Worm (Caenorhabditis elegans) whole organism, L1 larva: ENCODE data around the gene pept-2.

Source experiments
- C16A3.4 ChIP-seq: fragments of 150-350 bp; optimal IDR thresholded peaks from 2 replicates; lab custom pipeline; 2014; ENCODE audit warnings: missing biosample characterization, missing genetic modification characterization
- F16B12.6 ChIP-seq: fragments of 150-350 bp; optimal IDR thresholded peaks from 2 replicates; lab custom pipeline; 2014; ENCODE audit warnings: missing biosample characterization, missing genetic modification characterization
- Y116A8C.19 ChIP-seq: sonication (generic microtip); optimal IDR thresholded peaks from 2 replicates; lab custom pipeline; 2016; ENCODE audit warnings: missing compliant biosample characterization, missing genetic modification characterization, borderline replicate concordance
- alr-1 ChIP-seq: fragments of 200-800 bp; sonication (Bioruptor generic); optimal IDR thresholded peaks from 2 replicates; lab custom pipeline; 2018; ENCODE audit warnings: borderline replicate concordance, mild to moderate bottlenecking, missing genetic modification characterization, missing compliant biosample characterization
- blmp-1 ChIP-seq: fragments of 150-350 bp; optimal IDR thresholded peaks from 2 replicates; lab custom pipeline; 2014; ENCODE audit warnings: missing biosample characterization, missing genetic modification characterization
- ceh-63 ChIP-seq: fragments of 200-800 bp; sonication (Bioruptor generic); optimal IDR thresholded peaks from 2 replicates; lab custom pipeline; 2018; ENCODE audit warnings: mild to moderate bottlenecking, missing genetic modification characterization, missing compliant biosample characterization
- ceh-8 ChIP-seq: fragments of 200-800 bp; sonication (Bioruptor generic); optimal IDR thresholded peaks from 2 replicates; lab custom pipeline; 2018; ENCODE audit warnings: mild to moderate bottlenecking, missing genetic modification characterization, moderate library complexity, missing compliant biosample characterization
- efl-3 ChIP-seq: fragments of 200-800 bp; sonication (Bioruptor generic); optimal IDR thresholded peaks from 2 replicates; lab custom pipeline; 2018; ENCODE audit warnings: mild to moderate bottlenecking, missing genetic modification characterization, missing compliant biosample characterization
- egl-13 ChIP-seq: sonication (generic microtip); optimal IDR thresholded peaks from 2 replicates; lab custom pipeline; 2016; ENCODE audit warnings: missing genotype, missing genetic modification reagents, missing genetic modification characterization, missing compliant biosample characterization
- elt-2 ChIP-seq: sonication (generic microtip); optimal IDR thresholded peaks from 2 replicates; lab custom pipeline; 2016; ENCODE audit warnings: missing genetic modification characterization, mild to moderate bottlenecking, inconsistent platforms, missing compliant biosample characterization, missing genetic modification reagents
- elt-3 ChIP-seq, 6 experiments: fragments of 150-350 bp in 1 of 6; sonication (generic microtip); optimal IDR thresholded peaks; 2 replicates each; lab custom pipeline; 2017 to 2018; ENCODE audit warnings: missing biosample characterization in 6 of 6, missing genetic modification characterization in 6 of 6, inconsistent platforms in 1 of 6
- ets-5 ChIP-seq: fragments of 200-800 bp; sonication (Bioruptor generic); IDR thresholded peaks from 2 replicates; pipeline ENCODE4 v1.3.6; 2022; ENCODE audit warnings: missing genetic modification characterization, missing compliant biosample characterization
- hlh-17 ChIP-seq: fragments of 200-800 bp; sonication (Bioruptor generic); optimal IDR thresholded peaks from 2 replicates; lab custom pipeline; 2018; ENCODE audit warnings: missing genetic modification characterization, mild to moderate bottlenecking, missing compliant biosample characterization, moderate library complexity, borderline replicate concordance
- hlh-4 ChIP-seq: sonication (generic microtip); optimal IDR thresholded peaks from 2 replicates; lab custom pipeline; 2016; ENCODE audit warnings: mild to moderate bottlenecking, missing genetic modification characterization, missing compliant biosample characterization
- irx-1 ChIP-seq: sonication (generic microtip); optimal IDR thresholded peaks from 2 replicates; lab custom pipeline; 2016; ENCODE audit warnings: missing genetic modification characterization, missing compliant biosample characterization
- isw-1 ChIP-seq: fragments of 200-800 bp; sonication (Bioruptor generic); IDR thresholded peaks from 2 replicates; pipeline ENCODE4 v1.3.6; 2022; ENCODE audit warnings: missing genetic modification characterization, missing compliant biosample characterization
- jun-1 ChIP-seq: fragments of 150-350 bp; optimal IDR thresholded peaks from 2 replicates; lab custom pipeline; 2014; ENCODE audit warnings: missing biosample characterization, missing genetic modification reagents, missing genetic modification characterization
- lin-14 ChIP-seq: fragments of 200-800 bp; sonication (Bioruptor generic); optimal IDR thresholded peaks from 2 replicates; lab custom pipeline; 2018; ENCODE audit warnings: mild to moderate bottlenecking, missing genetic modification characterization, moderate library complexity, missing compliant biosample characterization
- lin-15B ChIP-seq: fragments of 150-350 bp; sonication (generic microtip); optimal IDR thresholded peaks from 3 replicates; lab custom pipeline; 2014; ENCODE audit warnings: missing biosample characterization, missing genetic modification characterization
- lin-35 ChIP-seq, 2 experiments: fragments of 150-350 bp; optimal IDR thresholded peaks; 2 replicates each; lab custom pipeline; 2014; ENCODE audit warnings: missing biosample characterization in 2 of 2, missing genetic modification characterization in 2 of 2, missing genetic modification reagents in 2 of 2
- mdl-1 ChIP-seq, 2 experiments: fragments of 150-350 bp; optimal IDR thresholded peaks; 2 replicates each; lab custom pipeline; 2014 to 2017; ENCODE audit warnings: missing biosample characterization in 2 of 2, missing genetic modification characterization in 2 of 2, inconsistent platforms in 1 of 2
- mep-1 ChIP-seq: fragments of 150-350 bp; optimal IDR thresholded peaks from 2 replicates; lab custom pipeline; 2014; ENCODE audit warnings: missing biosample characterization, missing genetic modification characterization
- nhr-11 ChIP-seq: fragments of 150-350 bp; optimal IDR thresholded peaks from 2 replicates; lab custom pipeline; 2014; ENCODE audit warnings: missing biosample characterization, missing genetic modification characterization
- nhr-20 ChIP-seq: sonication (generic microtip); optimal IDR thresholded peaks from 2 replicates; lab custom pipeline; 2016; ENCODE audit warnings: mild to moderate bottlenecking, missing genetic modification characterization, missing compliant biosample characterization
- nhr-237 ChIP-seq: fragments of 150-350 bp; optimal IDR thresholded peaks from 2 replicates; lab custom pipeline; 2014; ENCODE audit warnings: missing biosample characterization, missing genetic modification characterization
- nhr-47 ChIP-seq: sonication (generic microtip); optimal IDR thresholded peaks from 2 replicates; lab custom pipeline; 2016; ENCODE audit warnings: mild to moderate bottlenecking, missing genetic modification characterization, moderate library complexity, missing compliant biosample characterization
- nhr-76 ChIP-seq: sonication (generic microtip); optimal IDR thresholded peaks from 2 replicates; lab custom pipeline; 2017; ENCODE audit warnings: missing biosample characterization, missing genetic modification characterization
- nhr-85 ChIP-seq: sonication (generic microtip); peaks from one replicate; lab custom pipeline; 2016; ENCODE audit warnings: missing genetic modification characterization, inconsistent platforms, missing compliant biosample characterization
- nhr-90 ChIP-seq: sonication (generic microtip); optimal IDR thresholded peaks from 2 replicates; lab custom pipeline; 2016; ENCODE audit warnings: mild to moderate bottlenecking, missing genetic modification characterization, missing compliant biosample characterization; ENCODE audit not compliant: poor library complexity
- pag-3 ChIP-seq: sonication (generic microtip); optimal IDR thresholded peaks from 2 replicates; lab custom pipeline; 2017; ENCODE audit warnings: missing genetic modification characterization, mild to moderate bottlenecking, missing compliant biosample characterization, antibody characterized with exemption, borderline replicate concordance; ENCODE audit not compliant: insufficient read depth
- skn-1 ChIP-seq: fragments of 150-350 bp; optimal IDR thresholded peaks from 2 replicates; lab custom pipeline; 2014; ENCODE audit warnings: missing biosample characterization, missing genetic modification characterization
- sptf-1 ChIP-seq: fragments of 150-350 bp; optimal IDR thresholded peaks from 2 replicates; lab custom pipeline; 2014; ENCODE audit warnings: missing biosample characterization, missing genetic modification characterization
- swsn-7 ChIP-seq: sonication (generic microtip); optimal IDR thresholded peaks from 2 replicates; lab custom pipeline; 2016; ENCODE audit warnings: missing genetic modification characterization, missing compliant biosample characterization
- tbx-2 ChIP-seq: sonication (generic microtip); optimal IDR thresholded peaks from 2 replicates; lab custom pipeline; 2016; ENCODE audit warnings: missing genetic modification characterization, missing compliant biosample characterization
- unc-130 ChIP-seq: fragments of 150-350 bp; optimal IDR thresholded peaks from 2 replicates; lab custom pipeline; 2017; ENCODE audit warnings: missing biosample characterization, missing genetic modification characterization, inconsistent platforms
- vab-15 ChIP-seq: sonication (generic microtip); optimal IDR thresholded peaks from 2 replicates; lab custom pipeline; 2017; ENCODE audit warnings: missing genotype, mild to moderate bottlenecking, missing genetic modification characterization, missing compliant biosample characterization

pept-2 gene

DNA sequence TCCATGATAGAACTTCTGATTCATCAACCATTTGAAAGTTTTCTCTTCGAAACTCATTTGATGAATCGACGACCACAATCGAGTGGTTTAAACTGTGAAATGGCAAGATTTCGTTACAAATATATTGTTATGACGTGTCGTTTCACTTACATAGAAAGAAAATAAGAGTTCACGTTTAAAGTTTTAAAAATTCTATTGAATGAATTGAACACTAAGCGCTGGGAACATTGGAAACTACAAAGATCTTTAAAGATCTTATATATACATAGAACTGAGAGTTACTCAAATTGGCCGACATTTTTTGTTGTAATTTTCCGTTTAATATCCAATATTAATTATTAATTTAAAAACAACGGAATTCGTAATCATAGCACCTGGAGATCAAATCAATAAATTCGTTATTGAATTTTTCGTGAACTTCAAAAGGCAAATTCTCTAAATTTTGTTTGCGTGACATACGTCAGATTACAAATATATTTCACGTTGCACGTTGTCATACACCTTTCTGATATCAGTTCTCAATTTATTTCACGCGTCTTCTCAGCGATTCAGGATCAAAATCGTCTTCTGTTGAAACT lies 32.7 kb upstream of the pept-2 start, which contains the start of the genes T25B9.4 and T25B9.6:
TSS of gene T25B9.4 (minus strand) at position 101 of the 578 bp plus-strand sequence.
TSS of gene T25B9.6 (plus strand) at position 528 of the 578 bp plus-strand sequence.
- no peak for TF ChIP-seq skn-1 (tag; lab: Kevin White, UChicago)
- TF ChIP-seq unc-130 (tag; lab: Kevin White, UChicago): no peak
- no peak for TF ChIP-seq egl-13

- TF ChIP-seq jun-1 (tag; lab: Kevin White, UChicago): no peak
- no peak for TF ChIP-seq hlh-4 (tag; lab: Kevin White, UChicago)
- no peak for TF ChIP-seq ceh-63 (GFP tag; lab: Kevin White, UChicago)
- no peak for TF ChIP-seq nhr-85 (tag; lab: Kevin White, UChicago)
- TF ChIP-seq lin-35 (GFP tag; optimal IDR thresholded peaks at IDR 0.05; lab: Kevin White, UChicago): peak in 1 of 2 experiments; percentile 0
- TF ChIP-seq pag-3 (tag; lab: Kevin White, UChicago): no peak
- no peak for TF ChIP-seq swsn-7 (tag; lab: Kevin White, UChicago)
- TF ChIP-seq vab-15 (tag; lab: Kevin White, UChicago): no peak
- no peak for TF ChIP-seq nhr-11 (tag; lab: Kevin White, UChicago)
- no peak for TF ChIP-seq blmp-1 (tag; lab: Kevin White, UChicago)
- TF ChIP-seq isw-1 (GFP tag; lab: Robert Waterston, UW): no peak
- no peak for TF ChIP-seq hlh-17
- TF ChIP-seq Y116A8C.19 (tag; lab: Kevin White, UChicago): no peak
- no peak for TF ChIP-seq sptf-1 (tag; lab: Kevin White, UChicago)
- no peak for TF ChIP-seq ceh-8 (GFP tag; lab: Kevin White, UChicago)
- TF ChIP-seq ets-5: no peak
- TF ChIP-seq efl-3 (GFP tag; lab: Kevin White, UChicago): no peak
- TF ChIP-seq elt-2: peak; percentile 46
- no peak for TF ChIP-seq lin-15B
- TF ChIP-seq skn-1 (tag; lab: Kevin White, UChicago): no peak
- peak; percentile 15 for TF ChIP-seq nhr-90 (tag; lab: Kevin White, UChicago)
Observed at ce11 chrIV:10761344-10761743, 29.1 kb upstream of the pept-2 start, which contains the start of gene ugt-54. Gene ugt-54 (plus strand): TSS chrIV:10761698.

- TF ChIP-seq C16A3.4 (tag; lab: Kevin White, UChicago) (no peak), irx-1 (tag; lab: Kevin White, UChicago) (no peak), mdl-1 (tag; optimal IDR thresholded peaks at IDR 0.05; lab: Kevin White, UChicago) (no peak), nhr-47 (no peak), nhr-85 (tag; lab: Kevin White, UChicago) (no peak), tbx-2 (tag; lab: Kevin White, UChicago) (no peak), ceh-63 (GFP tag; lab: Kevin White, UChicago) (no peak), sptf-1 (tag; lab: Kevin White, UChicago) (no peak)
Observed at ce11 chrIV:10764206-10764605, 26.2 kb upstream of the pept-2 start, which contains the start of gene T25B9.11. Gene T25B9.11 (plus strand): TSS chrIV:10764506.

DNA sequence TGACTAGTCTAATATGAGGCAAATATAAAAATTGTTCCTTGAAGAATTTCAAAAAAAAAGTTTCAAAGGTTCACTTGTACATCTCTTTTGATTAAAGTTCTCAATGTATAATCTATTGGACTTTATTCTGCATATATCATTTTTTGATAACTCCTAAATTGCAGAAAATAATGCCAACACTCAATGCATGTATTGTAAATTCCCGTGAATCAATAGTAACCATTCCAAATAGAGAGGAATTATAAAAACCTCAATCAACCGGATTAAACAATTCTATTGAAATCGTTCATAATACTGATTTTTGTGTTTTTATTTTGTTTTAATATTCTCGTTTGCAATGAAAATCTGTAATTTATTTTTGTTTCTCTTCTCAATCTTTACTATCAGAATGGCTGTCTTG lies 25.4 kb upstream of the pept-2 start, which contains the start of gene T25B9.12:
TSS of gene T25B9.12 (plus strand) at position 301 of the 400 bp plus-strand sequence.
- no peak for TF ChIP-seq alr-1 (tag; lab: Kevin White, UChicago)
- TF ChIP-seq nhr-90 (tag; lab: Kevin White, UChicago): no peak
- no peak for TF ChIP-seq mdl-1 (tag; optimal IDR thresholded peaks at IDR 0.05; lab: Kevin White, UChicago)
- TF ChIP-seq vab-15 (tag; lab: Kevin White, UChicago): no peak
- no peak for TF ChIP-seq lin-35 (GFP tag; optimal IDR thresholded peaks at IDR 0.05; lab: Kevin White, UChicago)
- TF ChIP-seq unc-130 (tag; lab: Kevin White, UChicago): no peak
- TF ChIP-seq mep-1 (tag; lab: Kevin White, UChicago): no peak
- TF ChIP-seq elt-3 (tag; optimal IDR thresholded peaks at IDR 0.05; lab: Kevin White, UChicago): no peak
- no peak for TF ChIP-seq nhr-20
- no peak for TF ChIP-seq F16B12.6 (tag; lab: Kevin White, UChicago)
- no peak for TF ChIP-seq nhr-76 (tag; lab: Kevin White, UChicago)
- no peak for TF ChIP-seq lin-14 (GFP tag; lab: Kevin White, UChicago)
- TF ChIP-seq nhr-237 (tag; lab: Kevin White, UChicago): no peak
- no peak for TF ChIP-seq ets-5
